Fruit fly (Drosophila melanogaster) whole organism, embryonic: ENCODE measurements around the gene CG3662.

Experiments used
- Adf1 ChIP-seq: fragments of 200-800 bp; sonication (Bioruptor generic); IDR thresholded peaks from 2 replicates; pipeline ENCODE4 v1.3.6; 2022; ENCODE audit warnings: missing biosample characterization, missing genetic modification characterization
- CG11093 ChIP-seq: fragments of 200-800 bp; sonication (Bioruptor generic); IDR thresholded peaks from 3 replicates; pipeline ENCODE4 v1.3.6; 2022; ENCODE audit warnings: missing biosample characterization, missing genetic modification characterization
- CG12219 ChIP-seq: fragments of 200-800 bp; sonication (Bioruptor generic); optimal IDR thresholded peaks from 3 replicates; lab custom pipeline; 2018; ENCODE audit warnings: missing biosample characterization, mild to moderate bottlenecking, missing genetic modification characterization
- CG12744 ChIP-seq: fragments of 200-800 bp; sonication (Bioruptor generic); optimal IDR thresholded peaks from 2 replicates; lab custom pipeline; 2016; ENCODE audit warnings: missing biosample characterization, missing genetic modification characterization
- CG13424 ChIP-seq: fragments of 200-800 bp; sonication (Bioruptor generic); optimal IDR thresholded peaks from 2 replicates; lab custom pipeline; 2019; ENCODE audit warnings: missing biosample characterization, mild to moderate bottlenecking, missing genetic modification characterization, moderate library complexity
- CG14014 ChIP-seq: fragments of 200-800 bp; sonication (Bioruptor generic); IDR thresholded peaks from 2 replicates; pipeline ENCODE4 v1.3.6; 2022; ENCODE audit warnings: missing biosample characterization, missing genetic modification characterization
- CG14050 ChIP-seq: fragments of 200-800 bp; sonication (Bioruptor generic); IDR thresholded peaks from 3 replicates; pipeline ENCODE4 v1.3.6; 2022; ENCODE audit warnings: missing biosample characterization, missing genetic modification characterization
- CG15073 ChIP-seq: fragments of 200-800 bp; sonication (Bioruptor generic); optimal IDR thresholded peaks from 2 replicates; lab custom pipeline; 2016; ENCODE audit warnings: missing biosample characterization, missing genetic modification characterization
- CG16779 ChIP-seq: fragments of 200-800 bp; sonication (Bioruptor generic); IDR thresholded peaks from 2 replicates; pipeline ENCODE4 v1.3.6; 2022; ENCODE audit warnings: missing biosample characterization, missing genetic modification characterization
- CG17361 ChIP-seq: fragments of 200-800 bp; sonication (Bioruptor generic); IDR thresholded peaks from 3 replicates; pipeline ENCODE4 v1.3.6; 2022; ENCODE audit warnings: missing biosample characterization, missing genetic modification characterization
- CG17612 ChIP-seq: fragments of 200-800 bp; sonication (Bioruptor generic); IDR thresholded peaks from 2 replicates; pipeline ENCODE4 v1.3.6; 2022; ENCODE audit warnings: missing biosample characterization, missing genetic modification characterization
- CG17912 ChIP-seq: fragments of 200-800 bp; sonication (Bioruptor generic); optimal IDR thresholded peaks from 2 replicates; lab custom pipeline; 2018; ENCODE audit warnings: missing biosample characterization, mild to moderate bottlenecking, missing genetic modification characterization
- CG18476 ChIP-seq: fragments of 200-800 bp; sonication (Bioruptor generic); optimal IDR thresholded peaks from 2 replicates; lab custom pipeline; 2016; ENCODE audit warnings: missing biosample characterization, mild to moderate bottlenecking, missing genetic modification characterization
- CG30020 ChIP-seq: fragments of 200-800 bp; optimal IDR thresholded peaks from 2 replicates; lab custom pipeline; 2019; ENCODE audit warnings: missing biosample characterization, mild to moderate bottlenecking, missing genetic modification characterization, moderate library complexity
- CG31388 ChIP-seq: fragments of 200-800 bp; sonication (Bioruptor generic); optimal IDR thresholded peaks from 2 replicates; lab custom pipeline; 2016; ENCODE audit warnings: missing biosample characterization, missing genetic modification characterization
- CG3163 ChIP-seq: fragments of 200-800 bp; sonication (Bioruptor generic); optimal IDR thresholded peaks from 3 replicates; lab custom pipeline; 2016; ENCODE audit warnings: missing biosample characterization, missing genetic modification characterization
- CG4424 ChIP-seq: fragments of 200-800 bp; sonication (Bioruptor generic); optimal IDR thresholded peaks from 3 replicates; lab custom pipeline; 2016; ENCODE audit warnings: missing biosample characterization, missing genetic modification characterization
- CG7372 ChIP-seq: fragments of 200-800 bp; sonication (Bioruptor generic); IDR thresholded peaks from 2 replicates; pipeline ENCODE4 v1.3.6; 2022; ENCODE audit warnings: missing biosample characterization, missing genetic modification characterization
- CG7745 ChIP-seq: fragments of 200-800 bp; sonication (Bioruptor generic); optimal IDR thresholded peaks from 2 replicates; lab custom pipeline; 2018; ENCODE audit warnings: missing biosample characterization, mild to moderate bottlenecking, missing genetic modification characterization, moderate library complexity
- CG7839 ChIP-seq: fragments of 200-800 bp; sonication (Bioruptor generic); optimal IDR thresholded peaks from 3 replicates; lab custom pipeline; 2018; ENCODE audit warnings: missing biosample characterization, mild to moderate bottlenecking, missing genetic modification characterization, moderate library complexity
- CG7963 ChIP-seq: fragments of 200-800 bp; sonication (Bioruptor generic); IDR thresholded peaks from 3 replicates; pipeline ENCODE4 v1.3.6; 2022; ENCODE audit warnings: missing biosample characterization, missing genetic modification characterization; ENCODE audit not compliant: partially characterized antibody
- CG8765 ChIP-seq: fragments of 200-800 bp; sonication (Bioruptor generic); IDR thresholded peaks from 2 replicates; pipeline ENCODE4 v1.3.6; 2022; ENCODE audit warnings: missing biosample characterization, missing genetic modification characterization
- Dref ChIP-seq: fragments of 200-800 bp; sonication (Bioruptor generic); IDR thresholded peaks from 2 replicates; pipeline ENCODE4 v1.3.6; 2022; ENCODE audit warnings: missing biosample characterization, missing genetic modification characterization
- Ets97D ChIP-seq: fragments of 200-800 bp; sonication (Bioruptor generic); optimal IDR thresholded peaks from 3 replicates; lab custom pipeline; 2016; ENCODE audit warnings: missing biosample characterization, missing genetic modification characterization
- HmgZ ChIP-seq: fragments of 200-800 bp; sonication (Bioruptor generic); optimal IDR thresholded peaks from 2 replicates; lab custom pipeline; 2018; ENCODE audit warnings: missing biosample characterization, mild to moderate bottlenecking, missing genetic modification characterization
- Lhr ChIP-seq: fragments of 200-800 bp; sonication (Bioruptor generic); optimal IDR thresholded peaks from 3 replicates; lab custom pipeline; 2017; ENCODE audit warnings: mild to moderate bottlenecking, missing biosample characterization, missing genetic modification reagents, missing genetic modification characterization
- Lpt ChIP-seq: fragments of >200 bp; optimal IDR thresholded peaks from 2 replicates; lab custom pipeline; 2018; ENCODE audit warnings: missing biosample characterization, missing genetic modification characterization
- MBD-R2 ChIP-seq: fragments of 200-800 bp; sonication (Bioruptor generic); IDR thresholded peaks from 2 replicates; pipeline ENCODE4 v1.3.6; 2022; ENCODE audit warnings: missing biosample characterization, missing genetic modification characterization
- Mad ChIP-seq: fragments of 200-800 bp; sonication (Bioruptor generic); optimal IDR thresholded peaks from 2 replicates; lab custom pipeline; 2016; ENCODE audit warnings: missing biosample characterization, missing genetic modification characterization
- Meics ChIP-seq: fragments of 200-800 bp; sonication (Bioruptor generic); optimal IDR thresholded peaks from 2 replicates; lab custom pipeline; 2017; ENCODE audit warnings: missing biosample characterization, mild to moderate bottlenecking, missing genetic modification characterization
- Nf-YA ChIP-seq: fragments of 200-800 bp; sonication (Bioruptor generic); IDR thresholded peaks from 2 replicates; pipeline ENCODE4 v1.3.6; 2022; ENCODE audit warnings: missing biosample characterization, missing genetic modification characterization
- NfI ChIP-seq: fragments of 200-800 bp; sonication (Bioruptor generic); optimal IDR thresholded peaks from 3 replicates; lab custom pipeline; 2018; ENCODE audit warnings: missing biosample characterization, mild to moderate bottlenecking, missing genetic modification characterization, moderate library complexity
- Side ChIP-seq: fragments of 200-800 bp; sonication (Bioruptor generic); optimal IDR thresholded peaks from 2 replicates; lab custom pipeline; 2016; ENCODE audit warnings: missing biosample characterization, missing genetic modification characterization
- Sox102F ChIP-seq: fragments of 200-800 bp; sonication (Bioruptor generic); optimal IDR thresholded peaks from 2 replicates; lab custom pipeline; 2018; ENCODE audit warnings: missing biosample characterization, mild to moderate bottlenecking, missing genetic modification characterization, moderate library complexity
- Sry-δ ChIP-seq: fragments of 200-800 bp; sonication (Bioruptor generic); optimal IDR thresholded peaks from 2 replicates; lab custom pipeline; 2016; ENCODE audit warnings: missing biosample characterization, missing genetic modification characterization
- al ChIP-seq: fragments of 200-800 bp; sonication (Bioruptor generic); IDR thresholded peaks from 2 replicates; pipeline ENCODE4 v1.3.6; 2022; ENCODE audit warnings: missing biosample characterization, missing genetic modification characterization
- ara ChIP-seq: fragments of 200-800 bp; sonication (Bioruptor generic); IDR thresholded peaks from 2 replicates; pipeline ENCODE4 v1.3.6; 2022; ENCODE audit warnings: missing biosample characterization, missing genetic modification characterization
- az2 ChIP-seq: fragments of 200-800 bp; sonication (Bioruptor generic); optimal IDR thresholded peaks from 3 replicates; lab custom pipeline; 2016; ENCODE audit warnings: missing biosample characterization, missing genetic modification characterization
- bsh ChIP-seq, 2 experiments: fragments of 200-800 bp; sonication (Bioruptor generic); optimal IDR thresholded peaks; 2 replicates each; lab custom pipeline; 2017 to 2018; ENCODE audit warnings: mild to moderate bottlenecking in 2 of 2, missing biosample characterization in 2 of 2, missing genetic modification characterization in 2 of 2, moderate library complexity in 1 of 2
- chinmo ChIP-seq: fragments of 200-800 bp; sonication (Bioruptor generic); IDR thresholded peaks from 4 replicates; pipeline ENCODE4 v1.3.6; 2022; ENCODE audit warnings: missing biosample characterization, missing genetic modification characterization; ENCODE audit not compliant: partially characterized antibody
- dimm ChIP-seq: fragments of 200-800 bp; sonication (Bioruptor generic); IDR thresholded peaks from 2 replicates; pipeline ENCODE4 v1.3.6; 2022; ENCODE audit warnings: missing biosample characterization, missing genetic modification characterization
- gcm2 ChIP-seq: fragments of 200-800 bp; sonication (Bioruptor generic); optimal IDR thresholded peaks from 2 replicates; lab custom pipeline; 2016; ENCODE audit warnings: missing biosample characterization, missing genetic modification characterization
- hkb ChIP-seq, 2 experiments: fragments of 200-800 bp in 1 of 2; fragments of >200 bp in 1 of 2; sonication (Bioruptor generic) in 1 of 2; IDR thresholded peaks in 1 of 2; optimal IDR thresholded peaks in 1 of 2; 2 replicates each; pipeline versions ENCODE4 v1.3.6 to Lab custom; 2017 to 2022; ENCODE audit warnings: missing biosample characterization in 1 of 2, missing genetic modification characterization in 1 of 2
- kah ChIP-seq: fragments of 200-800 bp; sonication (Bioruptor generic); optimal IDR thresholded peaks from 2 replicates; lab custom pipeline; 2018; ENCODE audit warnings: missing biosample characterization, mild to moderate bottlenecking, missing genetic modification characterization
- lbe ChIP-seq: fragments of 200-800 bp; sonication (Bioruptor generic); optimal IDR thresholded peaks from 2 replicates; lab custom pipeline; 2016; ENCODE audit warnings: missing biosample characterization, mild to moderate bottlenecking, missing genetic modification characterization
- lola ChIP-seq, 3 experiments: fragments of >200 bp in 2 of 3; fragments of 200-800 bp in 1 of 3; sonication (Bioruptor generic) in 1 of 3; optimal IDR thresholded peaks; 2 replicates each; lab custom pipeline; 2017 to 2019; ENCODE audit warnings: missing biosample characterization in 3 of 3, missing genetic modification characterization in 3 of 3, mild to moderate bottlenecking in 1 of 3, moderate library complexity in 1 of 3
- maf-S ChIP-seq: fragments of 200-800 bp; sonication (Bioruptor generic); optimal IDR thresholded peaks from 2 replicates; lab custom pipeline; 2016; ENCODE audit warnings: missing biosample characterization, missing genetic modification characterization
- toy ChIP-seq: fragments of 200-800 bp; sonication (Bioruptor generic); IDR thresholded peaks from 2 replicates; pipeline ENCODE4 v1.3.6; 2022; ENCODE audit warnings: missing biosample characterization, missing genetic modification characterization
- unc-4 ChIP-seq: fragments of 200-800 bp; sonication (Bioruptor generic); IDR thresholded peaks from 2 replicates; pipeline ENCODE4 v1.3.6; 2022; ENCODE audit warnings: missing biosample characterization, missing genetic modification characterization; ENCODE audit not compliant: partially characterized antibody
- usp ChIP-seq: fragments of >200 bp; optimal IDR thresholded peaks from 2 replicates; lab custom pipeline; 2017; ENCODE audit warnings: missing biosample characterization, missing genetic modification characterization
- vfl ChIP-seq: fragments of 200-800 bp; sonication (Bioruptor generic); optimal IDR thresholded peaks from 2 replicates; lab custom pipeline; 2016; ENCODE audit warnings: missing biosample characterization, missing genetic modification characterization
- vnd ChIP-seq: fragments of 200-800 bp; sonication (Bioruptor generic); IDR thresholded peaks from 3 replicates; pipeline ENCODE4 v1.3.6; 2022; ENCODE audit warnings: missing biosample characterization, missing genetic modification characterization; ENCODE audit not compliant: partially characterized antibody

The CG3662 gene

dm6 chr2L:856001-856400, 34.9 kb downstream of the CG3662 start:
- TF ChIP-seq ara (GFP tag; lab: Robert Waterston, UW) (peak; percentile 46; the same call in 1 of the 2 replicates), Nf-YA (GFP tag; lab: Robert Waterston, UW) (no peak), CG7745 (tag; lab: Kevin White, UChicago) (no peak), kah (no peak), az2 (GFP tag; lab: Kevin White, UChicago) (no peak), usp (GFP tag; lab: Kevin White, UChicago) (no peak), hkb (optimal IDR thresholded peaks at IDR 0.05; lab: Kevin White, UChicago) (no peak), hkb (GFP tag; IDR thresholded peaks at IDR 0.05; lab: Robert Waterston, UW) (peak; percentile 64; the same call in 1 of the 2 replicates), Adf1 (GFP tag; lab: Robert Waterston, UW) (no peak), CG12744 (GFP tag; lab: Kevin White, UChicago) (no peak), al (GFP tag; lab: Robert Waterston, UW) (no peak), CG4424 (no peak), Sox102F (GFP tag; lab: Kevin White, UChicago) (no peak), vfl (GFP tag; lab: Kevin White, UChicago) (no peak), Ets97D (GFP tag; lab: Kevin White, UChicago) (no peak), CG11093 (GFP tag; lab: Robert Waterston, UW) (no peak), CG17361 (GFP tag; lab: Robert Waterston, UW) (no peak), Mad (GFP tag; lab: Kevin White, UChicago) (no peak), CG18476 (GFP tag; lab: Kevin White, UChicago) (no peak), CG30020 (tag; lab: Kevin White, UChicago) (no peak), bsh (GFP tag; optimal IDR thresholded peaks at IDR 0.05; lab: Kevin White, UChicago) (peak in 1 of 2 experiments; percentile 37), CG12219 (no peak), Lhr (GFP tag; lab: Kevin White, UChicago) (no peak), vnd (GFP tag; lab: Robert Waterston, UW) (no peak), maf-S (GFP tag; lab: Kevin White, UChicago) (no peak), Lpt (GFP tag; lab: Kevin White, UChicago) (no peak), dimm (GFP tag; lab: Robert Waterston, UW) (no peak), CG7372 (GFP tag; lab: Robert Waterston, UW) (no peak), MBD-R2 (GFP tag; lab: Robert Waterston, UW) (no peak), unc-4 (GFP tag; lab: Robert Waterston, UW) (no peak), CG3163 (no peak), CG14014 (GFP tag; lab: Robert Waterston, UW) (0 out of 2 replicates have a peak, but pooled peaks have one; percentile 19), HmgZ (tag; lab: Kevin White, UChicago) (no peak), Side (GFP tag; lab: Kevin White, UChicago) (peak; percentile 16), CG16779 (GFP tag; lab: Robert Waterston, UW) (no peak), CG7839 (tag; lab: Kevin White, UChicago) (no peak), CG8765 (GFP tag; lab: Robert Waterston, UW) (no peak), CG13424 (tag; lab: Kevin White, UChicago) (no peak), chinmo (GFP tag; lab: Robert Waterston, UW) (no peak), lola (GFP tag; optimal IDR thresholded peaks at IDR 0.05; lab: Kevin White, UChicago) (no peak), CG31388 (GFP tag; lab: Kevin White, UChicago) (no peak), CG15073 (GFP tag; lab: Kevin White, UChicago) (no peak), CG17612 (no peak), toy (GFP tag; lab: Robert Waterston, UW) (no peak), NfI (GFP tag; lab: Kevin White, UChicago) (no peak), CG7963 (no peak), Sry-δ (GFP tag; lab: Kevin White, UChicago) (no peak), lbe (peak; percentile 59), CG17912 (no peak), gcm2 (GFP tag; lab: Kevin White, UChicago) (no peak), Dref (no peak), Meics (GFP tag; lab: Kevin White, UChicago) (peak; percentile 21), CG14050 (GFP tag; lab: Robert Waterston, UW) (no peak)
